Worm (Caenorhabditis elegans) whole organism, late embryonic: Measurements from ENCODE around the gene hmg-4.
A peak's percentile ranks its signal among the peaks of the same experiment; 100 is the strongest.

Experiments used
- C08G9.2 ChIP-seq: sonication (generic microtip); optimal IDR thresholded peaks from 2 replicates; lab custom pipeline; 2016; ENCODE audit warnings: mild to moderate bottlenecking, missing genetic modification characterization, moderate library complexity, missing compliant biosample characterization
- C38D4.7 ChIP-seq: fragments of 200-800 bp; sonication (Bioruptor generic); optimal IDR thresholded peaks from 2 replicates; lab custom pipeline; 2018; ENCODE audit warnings: mild to moderate bottlenecking, missing genetic modification characterization, moderate library complexity, missing compliant biosample characterization
- K09A11.1 ChIP-seq: sonication (generic microtip); optimal IDR thresholded peaks from 2 replicates; lab custom pipeline; 2017; ENCODE audit warnings: antibody characterized with exemption, mild to moderate bottlenecking, missing genetic modification characterization, missing compliant biosample characterization; ENCODE audit not compliant: insufficient read depth
- T23F11.4 ChIP-seq: fragments of 200-800 bp; sonication (Bioruptor generic); optimal IDR thresholded peaks from 2 replicates; lab custom pipeline; 2018; ENCODE audit warnings: mild to moderate bottlenecking, missing genetic modification characterization, missing compliant biosample characterization
- Y22D7AL.16 ChIP-seq: sonication (generic microtip); optimal IDR thresholded peaks from 2 replicates; lab custom pipeline; 2016; ENCODE audit warnings: missing genetic modification characterization, missing compliant biosample characterization
- ahr-1 ChIP-seq: sonication (generic microtip); optimal IDR thresholded peaks from 2 replicates; lab custom pipeline; 2016; ENCODE audit warnings: missing genetic modification characterization, missing compliant biosample characterization
- ceh-14 ChIP-seq: sonication (generic microtip); optimal IDR thresholded peaks from 2 replicates; lab custom pipeline; 2016; ENCODE audit warnings: missing genotype, missing genetic modification characterization, missing compliant biosample characterization
- ceh-18 ChIP-seq: sonication (generic microtip); optimal IDR thresholded peaks from 2 replicates; lab custom pipeline; 2016; ENCODE audit warnings: missing genetic modification characterization, missing compliant biosample characterization
- ceh-2 ChIP-seq: sonication (generic microtip); optimal IDR thresholded peaks from 2 replicates; lab custom pipeline; 2016; ENCODE audit warnings: missing genotype, missing genetic modification characterization, missing compliant biosample characterization
- ceh-31 ChIP-seq: sonication (generic microtip); optimal IDR thresholded peaks from 2 replicates; lab custom pipeline; 2016; ENCODE audit warnings: missing genetic modification characterization, missing compliant biosample characterization
- ceh-34 ChIP-seq: sonication (generic microtip); optimal IDR thresholded peaks from 2 replicates; lab custom pipeline; 2016; ENCODE audit warnings: mild to moderate bottlenecking, missing genetic modification characterization, missing compliant biosample characterization
- ceh-6 ChIP-seq: fragments of 200-800 bp; sonication (Bioruptor generic); optimal IDR thresholded peaks from 2 replicates; lab custom pipeline; 2018; ENCODE audit warnings: mild to moderate bottlenecking, missing genetic modification characterization, missing compliant biosample characterization
- che-1 ChIP-seq: sonication (generic microtip); optimal IDR thresholded peaks from 2 replicates; lab custom pipeline; 2016; ENCODE audit warnings: mild to moderate bottlenecking, missing genetic modification characterization, missing compliant biosample characterization
- dmd-4 ChIP-seq: sonication (generic microtip); optimal IDR thresholded peaks from 2 replicates; lab custom pipeline; 2016; ENCODE audit warnings: borderline replicate concordance, missing genetic modification characterization, missing compliant biosample characterization
- elt-2 ChIP-seq: sonication (generic microtip); optimal IDR thresholded peaks from 2 replicates; lab custom pipeline; 2016; ENCODE audit warnings: missing genetic modification reagents, missing genetic modification characterization, missing compliant biosample characterization
- fkh-6 ChIP-seq: sonication (generic microtip); optimal IDR thresholded peaks from 2 replicates; lab custom pipeline; 2016; ENCODE audit warnings: missing genetic modification characterization, missing compliant biosample characterization
- gmeb-2 ChIP-seq: sonication (generic microtip); optimal IDR thresholded peaks from 2 replicates; lab custom pipeline; 2016; ENCODE audit warnings: missing genetic modification characterization, inconsistent platforms, missing compliant biosample characterization
- hlh-30 ChIP-seq: sonication (generic microtip); optimal IDR thresholded peaks from 2 replicates; lab custom pipeline; 2017; ENCODE audit warnings: antibody characterized with exemption, missing genetic modification characterization, missing compliant biosample characterization; ENCODE audit not compliant: insufficient read depth
- hlh-6 ChIP-seq: sonication (generic microtip); optimal IDR thresholded peaks from 2 replicates; lab custom pipeline; 2016; ENCODE audit warnings: missing genotype, missing genetic modification characterization, missing compliant biosample characterization
- hlh-8 ChIP-seq: sonication (generic microtip); optimal IDR thresholded peaks from 2 replicates; lab custom pipeline; 2016; ENCODE audit warnings: missing genotype, missing genetic modification characterization, missing compliant biosample characterization
- lim-6 ChIP-seq: sonication (generic microtip); optimal IDR thresholded peaks from 2 replicates; lab custom pipeline; 2016; ENCODE audit warnings: missing genetic modification characterization, missing compliant biosample characterization
- lin-11 ChIP-seq: fragments of 200-800 bp; sonication (Bioruptor generic); optimal IDR thresholded peaks from 2 replicates; lab custom pipeline; 2018; ENCODE audit warnings: mild to moderate bottlenecking, missing genetic modification characterization, missing compliant biosample characterization
- mec-3 ChIP-seq: sonication (generic microtip); optimal IDR thresholded peaks from 2 replicates; lab custom pipeline; 2016; ENCODE audit warnings: borderline replicate concordance, missing genetic modification characterization, missing compliant biosample characterization
- nfya-1 ChIP-seq: sonication (generic microtip); optimal IDR thresholded peaks from 2 replicates; lab custom pipeline; 2017; ENCODE audit warnings: missing genetic modification characterization, mild to moderate bottlenecking, missing compliant biosample characterization, antibody characterized with exemption, moderate library complexity
- nhr-11 ChIP-seq: fragments of 150-350 bp; optimal IDR thresholded peaks from 2 replicates; lab custom pipeline; 2014; ENCODE audit warnings: missing biosample characterization, missing genetic modification characterization
- nhr-232 ChIP-seq: sonication (generic microtip); optimal IDR thresholded peaks from 2 replicates; lab custom pipeline; 2016; ENCODE audit warnings: missing genetic modification characterization, missing compliant biosample characterization
- npax-4 ChIP-seq: sonication (generic microtip); optimal IDR thresholded peaks from 2 replicates; lab custom pipeline; 2016; ENCODE audit warnings: missing genetic modification characterization, missing compliant biosample characterization
- odd-2 ChIP-seq: sonication (generic microtip); optimal IDR thresholded peaks from 2 replicates; lab custom pipeline; 2017; ENCODE audit warnings: antibody characterized with exemption, mild to moderate bottlenecking, missing genetic modification characterization, missing compliant biosample characterization
- pag-3 ChIP-seq: sonication (generic microtip); optimal IDR thresholded peaks from 2 replicates; lab custom pipeline; 2016; ENCODE audit warnings: missing compliant biosample characterization, missing genetic modification characterization, borderline replicate concordance
- pax-1 ChIP-seq: fragments of 150-350 bp; optimal IDR thresholded peaks from 2 replicates; lab custom pipeline; 2014; ENCODE audit warnings: missing biosample characterization, missing genetic modification characterization
- pha-2 ChIP-seq: sonication (generic microtip); optimal IDR thresholded peaks from 2 replicates; lab custom pipeline; 2017; ENCODE audit warnings: mild to moderate bottlenecking, missing genetic modification characterization, missing compliant biosample characterization
- pros-1 ChIP-seq: fragments of 150-350 bp; optimal IDR thresholded peaks from 2 replicates; lab custom pipeline; 2014; ENCODE audit warnings: missing biosample characterization, missing genetic modification reagents, missing genetic modification characterization
- sdc-2 ChIP-seq: sonication (generic microtip); optimal IDR thresholded peaks from 2 replicates; lab custom pipeline; 2016; ENCODE audit warnings: missing genotype, missing genetic modification characterization, missing compliant biosample characterization
- tbx-2 ChIP-seq: sonication (generic microtip); optimal IDR thresholded peaks from 2 replicates; lab custom pipeline; 2016; ENCODE audit warnings: missing genetic modification characterization, missing compliant biosample characterization
- tbx-7 ChIP-seq: sonication (generic microtip); optimal IDR thresholded peaks from 2 replicates; lab custom pipeline; 2016; ENCODE audit warnings: missing genotype, missing genetic modification characterization, missing compliant biosample characterization
- unc-42 ChIP-seq: sonication (generic microtip); optimal IDR thresholded peaks from 2 replicates; lab custom pipeline; 2016; ENCODE audit warnings: missing genotype, missing genetic modification characterization, missing compliant biosample characterization
- unc-55 ChIP-seq: sonication (generic microtip); optimal IDR thresholded peaks from 2 replicates; lab custom pipeline; 2017; ENCODE audit warnings: missing biosample characterization, missing genetic modification reagents, missing genetic modification characterization

hmg-4 gene

DNA sequence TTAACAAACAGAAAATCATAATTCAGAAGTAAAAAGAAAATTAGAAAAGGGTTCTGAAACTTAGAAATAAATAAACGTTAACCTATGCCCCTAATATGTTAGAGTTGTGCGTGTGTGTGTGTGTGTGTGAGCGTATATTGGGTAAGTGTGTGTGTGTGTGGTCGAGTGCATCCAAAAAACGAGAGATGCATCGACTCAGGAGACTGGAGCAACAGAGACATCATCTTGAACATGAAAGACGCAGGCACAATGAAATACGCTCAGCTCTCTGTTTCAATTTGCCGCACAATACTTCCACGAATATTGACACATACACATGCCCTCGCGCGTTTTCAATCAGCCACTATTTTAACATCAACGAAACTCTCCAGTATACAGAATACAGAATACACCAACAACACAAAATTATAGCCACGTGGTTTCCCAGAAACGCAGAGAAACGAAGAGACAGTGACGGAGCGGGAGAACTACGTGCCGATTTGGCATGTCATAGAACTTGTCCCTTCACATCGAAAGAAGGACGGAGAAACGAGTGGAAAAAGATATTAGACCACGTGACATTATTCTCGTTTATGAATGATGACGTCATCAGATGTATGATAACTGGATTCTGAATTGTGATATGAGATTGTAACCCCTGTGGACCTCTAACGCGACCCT, 5.1 kb downstream of the hmg-4 start:
- TF ChIP-seq mec-3 (tag; lab: Kevin White, UChicago) (no peak), ceh-14 (tag; lab: Kevin White, UChicago) (no peak), nfya-1 (tag; lab: Kevin White, UChicago) (peak; percentile 21), ceh-34 (no peak), unc-42 (tag; lab: Kevin White, UChicago) (peak; percentile 20), pros-1 (tag; lab: Kevin White, UChicago) (no peak), hlh-6 (tag; lab: Kevin White, UChicago) (no peak), tbx-2 (peak; percentile 41), pax-1 (peak; percentile 36), C38D4.7 (no peak), ceh-31 (tag; lab: Kevin White, UChicago) (peak; percentile 34), ceh-2 (tag; lab: Kevin White, UChicago) (no peak), odd-2 (tag; lab: Kevin White, UChicago) (no peak), ceh-18 (peak; percentile 21), hlh-30 (tag; lab: Kevin White, UChicago) (peak; percentile 88), fkh-6 (tag; lab: Kevin White, UChicago) (no peak), T23F11.4 (GFP tag; lab: Kevin White, UChicago) (no peak), unc-55 (GFP tag; lab: Kevin White, UChicago) (peak; percentile 12)

DNA sequence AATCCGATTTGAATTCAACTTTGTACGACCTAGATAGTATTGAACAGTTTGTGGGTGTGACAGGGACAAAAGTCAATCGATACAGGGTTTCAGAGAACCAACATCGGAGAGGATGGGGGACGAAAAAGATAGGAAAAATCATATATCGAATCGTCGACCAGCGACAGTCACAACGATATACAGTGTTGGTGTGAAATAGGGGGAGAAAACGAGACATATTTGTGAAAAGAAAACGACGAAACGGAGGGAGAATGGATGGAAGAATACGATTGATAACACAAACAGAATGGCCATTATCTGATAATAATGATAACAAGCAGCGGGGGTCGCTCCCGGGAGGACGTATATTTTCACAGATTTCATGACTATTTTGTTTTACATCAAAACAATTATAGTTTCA, 6.0 kb downstream of the hmg-4 start:
- no peak for TF ChIP-seq gmeb-2 (tag; lab: Kevin White, UChicago)
- peak; percentile 61 for TF ChIP-seq elt-2 (tag; lab: Kevin White, UChicago)
- TF ChIP-seq ceh-18 = no peak

DNA sequence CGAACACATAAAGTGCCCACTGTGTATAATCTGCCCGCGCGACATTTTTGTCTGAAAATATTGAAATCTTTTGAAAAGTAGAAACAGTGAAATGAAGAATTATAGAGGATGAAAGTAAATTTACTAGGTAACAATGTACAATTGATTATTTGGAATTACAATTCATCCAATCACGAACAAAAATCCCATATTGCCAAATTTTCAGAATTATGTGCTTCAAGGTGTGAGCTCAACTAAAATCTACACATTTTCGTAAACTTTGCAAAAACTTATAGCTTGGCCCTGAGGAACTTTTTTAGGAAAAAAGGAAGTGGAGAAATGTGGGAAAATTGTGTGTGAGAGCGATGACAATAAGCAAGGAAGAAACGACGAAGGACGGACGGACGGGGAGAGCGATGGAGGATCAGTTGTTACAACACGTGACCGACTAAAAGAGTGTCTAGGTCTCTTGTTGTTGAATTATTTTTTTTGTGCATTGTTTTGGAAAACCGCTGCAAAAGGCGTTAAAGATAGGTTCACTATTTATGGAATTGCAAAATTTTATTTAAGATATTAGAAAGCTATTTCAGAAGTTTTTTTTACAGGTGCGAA, 6.6 kb downstream of the hmg-4 start, which contains the start of gene mml-1:
Gene mml-1, minus strand, starts transcription at position 51 of the 591 bp plus-strand sequence.
- TF ChIP-seq hlh-30 (tag; lab: Kevin White, UChicago) (peak; percentile 78), hlh-8 (tag; lab: Kevin White, UChicago) (no peak), che-1 (tag; lab: Kevin White, UChicago) (no peak), tbx-2 (no peak)

DNA sequence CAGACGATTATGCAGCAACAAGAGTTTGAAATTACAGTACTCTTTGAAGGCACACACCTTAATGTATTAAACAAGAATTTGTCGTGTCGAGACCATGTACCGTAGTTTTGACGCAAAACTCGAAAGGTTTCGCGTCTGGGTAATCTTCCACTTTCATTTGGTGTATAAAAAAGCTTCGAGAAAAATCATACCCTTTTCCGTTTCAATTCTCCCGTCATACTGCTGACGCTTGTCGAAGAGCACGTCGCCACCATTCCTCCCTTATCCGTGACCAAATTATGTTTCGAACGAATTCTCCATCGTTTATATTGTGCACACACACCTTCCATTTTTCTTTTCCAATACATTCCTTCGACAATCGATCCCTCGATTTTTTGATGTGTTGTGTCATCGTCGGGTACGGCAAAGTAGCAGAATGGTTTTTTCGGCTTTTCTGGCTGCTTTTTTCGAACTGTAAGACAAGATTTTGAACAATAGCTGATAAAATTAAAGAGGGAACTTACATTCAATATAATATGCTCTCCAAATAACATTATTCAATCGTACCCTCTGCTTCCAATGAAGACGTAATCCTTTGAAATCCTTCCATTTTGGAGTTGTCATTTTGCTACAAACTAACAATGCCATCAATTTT, 7.5 kb downstream of the hmg-4 start:
- no peak for TF ChIP-seq che-1 (tag; lab: Kevin White, UChicago)
- no peak for TF ChIP-seq nhr-11 (tag; lab: Kevin White, UChicago)
- no peak for TF ChIP-seq ahr-1
- no peak for TF ChIP-seq C38D4.7
- TF ChIP-seq odd-2 (tag; lab: Kevin White, UChicago) = no peak
- TF ChIP-seq npax-4 (tag; lab: Kevin White, UChicago) = no peak
- no peak for TF ChIP-seq unc-42 (tag; lab: Kevin White, UChicago)
- no peak for TF ChIP-seq ceh-18
- no peak for TF ChIP-seq ceh-6
- no peak for TF ChIP-seq pha-2
- TF ChIP-seq gmeb-2 (tag; lab: Kevin White, UChicago) = no peak
- no peak for TF ChIP-seq elt-2 (tag; lab: Kevin White, UChicago)
- no peak for TF ChIP-seq lin-11 (tag; lab: Kevin White, UChicago)
- no peak for TF ChIP-seq nhr-232 (tag; lab: Kevin White, UChicago)
- no peak for TF ChIP-seq tbx-2
- TF ChIP-seq pag-3 (tag; lab: Kevin White, UChicago) = no peak
- TF ChIP-seq, all 69 proteins: peak for 0

DNA sequence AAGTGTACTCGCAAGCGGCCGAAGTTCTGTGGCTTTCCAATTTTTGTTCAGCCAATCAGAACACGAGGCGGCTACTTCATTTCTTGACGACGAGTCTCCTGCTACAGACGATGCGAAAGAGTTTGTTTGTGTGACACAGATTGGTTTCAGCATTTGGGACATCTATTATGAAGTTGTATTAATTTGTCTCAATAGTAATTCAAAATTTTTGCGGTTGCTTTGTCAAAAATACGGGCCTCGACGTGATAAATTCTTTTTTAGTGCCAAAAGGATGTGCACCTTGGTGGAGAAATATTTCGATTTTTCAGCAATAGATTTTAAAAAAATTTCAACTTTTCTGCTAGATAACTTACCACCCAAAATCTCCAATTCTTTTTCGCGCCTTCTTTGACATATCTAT, 10.8 kb downstream of the hmg-4 start:
- TF ChIP-seq pax-1 = no peak
- no peak for TF ChIP-seq Y22D7AL.16
- TF ChIP-seq C08G9.2 (tag; lab: Kevin White, UChicago) = no peak
- no peak for TF ChIP-seq lim-6 (tag; lab: Kevin White, UChicago)
- TF ChIP-seq ceh-31 (tag; lab: Kevin White, UChicago) = no peak
- TF ChIP-seq lin-11 (tag; lab: Kevin White, UChicago) = no peak
- TF ChIP-seq ceh-6 = no peak
- no peak for TF ChIP-seq sdc-2
- TF ChIP-seq elt-2 (tag; lab: Kevin White, UChicago) = no peak
- no peak for TF ChIP-seq hlh-8 (tag; lab: Kevin White, UChicago)
- no peak for TF ChIP-seq K09A11.1 (tag; lab: Kevin White, UChicago)
- TF ChIP-seq dmd-4 = no peak
- no peak for TF ChIP-seq tbx-7 (tag; lab: Kevin White, UChicago)
- no peak for TF ChIP-seq pag-3 (tag; lab: Kevin White, UChicago)
